Fruit fly (Drosophila melanogaster): Measurements from ENCODE around the gene CG12590.

Gene CG12590

DNA sequence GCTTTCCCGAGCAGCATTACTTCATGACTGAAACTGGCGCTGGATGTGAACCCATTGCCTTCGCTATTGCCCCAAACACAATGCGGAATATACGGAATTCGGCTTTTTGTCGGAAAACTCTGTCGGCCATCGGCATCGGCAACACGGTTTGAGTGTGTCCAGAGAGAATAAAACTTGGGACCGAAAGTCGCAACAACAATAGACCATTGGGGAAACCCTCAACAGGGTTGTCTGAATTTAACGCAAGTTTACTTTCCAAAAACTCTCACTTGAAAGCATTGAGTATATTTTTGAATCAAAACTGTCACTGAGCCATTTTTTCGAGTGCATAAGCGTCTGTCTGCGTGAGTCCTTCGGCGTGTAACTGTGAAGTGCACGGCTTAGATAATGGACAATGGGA, 38.9 kb downstream of the CG12590 start (continued):
- TF ChIP-seq CG12942 (GFP tag; optimal IDR thresholded peaks at IDR 0.05) (peak; percentile 6), luna (GFP tag; optimal IDR thresholded peaks at IDR 0.05) (peak; percentile 27), CoRest (tag; optimal IDR thresholded peaks at IDR 0.05) (peak; percentile 48), Scr (GFP tag; IDR thresholded peaks at IDR 0.05; ENCODE audit: partially characterized antibody) (no peak), Ets65A (GFP tag) (peak; percentile 71), CG12219 (GFP tag; optimal IDR thresholded peaks at IDR 0.05) (peak; percentile 60), chif (GFP tag; optimal IDR thresholded peaks at IDR 0.05) (peak; percentile 23 to 45), CG15269 (tag; optimal IDR thresholded peaks at IDR 0.05) (peak; percentile 67), pfk (GFP tag; optimal IDR thresholded peaks at IDR 0.05) (no peak), CG15479 (GFP tag; optimal IDR thresholded peaks at IDR 0.05) (no peak), gem (tag; optimal IDR thresholded peaks at IDR 0.05) (peak; percentile 60), prd (optimal IDR thresholded peaks at IDR 0.05) (no peak), prd (GFP tag; IDR thresholded peaks at IDR 0.05) (peak; percentile 56; the same call in 2 of the 3 replicates), pita (GFP tag; optimal IDR thresholded peaks at IDR 0.05) (no peak), YL-1 (GFP tag; optimal IDR thresholded peaks at IDR 0.05) (no peak), CG2202 (tag; optimal IDR thresholded peaks at IDR 0.05) (no peak), btn (GFP tag; optimal IDR thresholded peaks at IDR 0.05) (no peak), Max (GFP tag; optimal IDR thresholded peaks at IDR 0.05) (no peak), Hmr (GFP tag; optimal IDR thresholded peaks at IDR 0.05) (peak; percentile 89), cato (GFP tag; optimal IDR thresholded peaks at IDR 0.05; ENCODE audit: borderline replicate concordance) (no peak), GATAe (GFP tag; conservative IDR thresholded peaks at IDR 0.05) (no peak), CG17829 (tag; optimal IDR thresholded peaks at IDR 0.05) (no peak), sens-2 (GFP tag; IDR thresholded peaks at IDR 0.05) (no peak), CG8944 (GFP tag; optimal IDR thresholded peaks at IDR 0.05) (peak; percentile 30), da (GFP tag; optimal IDR thresholded peaks at IDR 0.05) (no peak), CG31441 (GFP tag; IDR thresholded peaks at IDR 0.05) (0 out of 2 replicates have a peak, but pooled peaks have one; percentile 30), Xrp1 (GFP tag; IDR thresholded peaks at IDR 0.05) (peak; percentile 49), CG6683 (GFP tag; optimal IDR thresholded peaks at IDR 0.05) (peak; percentile 62), usp (GFP tag; optimal IDR thresholded peaks at IDR 0.05) (no peak), CG10267 (tag; optimal IDR thresholded peaks at IDR 0.05) (peak; percentile 7), CG9817 (tag; optimal IDR thresholded peaks at IDR 0.05) (peak; percentile 55), CG7963 (GFP tag; IDR thresholded peaks at IDR 0.05; ENCODE audit: partially characterized antibody) (no peak), jumu (GFP tag; optimal IDR thresholded peaks at IDR 0.05) (peak; percentile 50), pum (GFP tag; optimal IDR thresholded peaks at IDR 0.05) (peak; percentile 26), zen2 (GFP tag; IDR thresholded peaks at IDR 0.05; ENCODE audit: partially characterized antibody) (no peak), CG8478 (optimal IDR thresholded peaks at IDR 0.05) (no peak), sna (GFP tag; IDR thresholded peaks at IDR 0.05; ENCODE audit: partially characterized antibody) (no peak), CG12769 (tag; optimal IDR thresholded peaks at IDR 0.05) (peak; percentile 87), CG17568 (GFP tag; optimal IDR thresholded peaks at IDR 0.05) (no peak), CG4360 (GFP tag; IDR thresholded peaks at IDR 0.05) (no peak), salm (tag; optimal IDR thresholded peaks at IDR 0.05) (no peak), Tbp (GFP tag; optimal IDR thresholded peaks at IDR 0.05) (no peak), Elba2 (GFP tag; optimal IDR thresholded peaks at IDR 0.05) (no peak), sc (optimal IDR thresholded peaks at IDR 0.05) (no peak), sc (GFP tag; optimal IDR thresholded peaks at IDR 0.05) (no peak), chm (GFP tag; IDR thresholded peaks at IDR 0.05) (no peak), odd (GFP tag; optimal IDR thresholded peaks at IDR 0.05) (peak; percentile 33), Fer2 (tag; optimal IDR thresholded peaks at IDR 0.05) (no peak), CG1233 (GFP tag; optimal IDR thresholded peaks at IDR 0.05) (peak; percentile 23), CG8281 (tag; optimal IDR thresholded peaks at IDR 0.05) (no peak), pnt (GFP tag; optimal IDR thresholded peaks at IDR 0.05) (peak; percentile 41), bcd (GFP tag; optimal IDR thresholded peaks at IDR 0.05) (peak; percentile 53)
